Fruit fly (Drosophila melanogaster) whole organism, larva: ENCODE measurements around the gene heca.

ENCODE experiments used
- noc ChIP-seq: fragments of 200-800 bp; sonication (Bioruptor generic); optimal IDR thresholded peaks from 3 replicates; lab custom pipeline; 2019; ENCODE audit warnings: missing biosample characterization, mild to moderate bottlenecking, missing genetic modification characterization, moderate library complexity

The heca gene

dm6 chr3R:30277700-30278099 lies at the start of gene heca:
Gene heca (plus strand): TSS chr3R:30277932.
- no peak for TF ChIP-seq noc (tag; lab: Kevin White, UChicago)

- no peak for TF ChIP-seq noc (tag; lab: Kevin White, UChicago)
Measured at dm6 chr3R:30235253-30235652, 42.5 kb upstream of the heca start.

- TF ChIP-seq noc (tag; lab: Kevin White, UChicago): no peak
Measured at dm6 chr3R:30236994-30237393, 40.7 kb upstream of the heca start.

- no peak for TF ChIP-seq noc (tag; lab: Kevin White, UChicago)
Measured at dm6 chr3R:30237634-30238033, 40.1 kb upstream of the heca start, which contains the start of gene CG43448. Gene CG43448 (minus strand): TSS chr3R:30237734.

dm6 chr3R:30240245-30240644 lies 37.5 kb upstream of the heca start:
- TF ChIP-seq noc (tag; lab: Kevin White, UChicago): no peak

- TF ChIP-seq noc (tag; lab: Kevin White, UChicago): no peak
Measured at dm6 chr3R:30243262-30243815, 34.4 kb upstream of the heca start, which contains the start of gene CG9737. Gene CG9737 (minus strand): TSS chr3R:30243312.

- TF ChIP-seq noc (tag; lab: Kevin White, UChicago): no peak
Measured at dm6 chr3R:30245739-30246589, 31.8 kb upstream of the heca start.

dm6 chr3R:30246603-30247002 lies 31.1 kb upstream of the heca start, which contains the start of gene CG9733:
Gene CG9733 (minus strand): TSS chr3R:30246703.
- no peak for TF ChIP-seq noc (tag; lab: Kevin White, UChicago)

dm6 chr3R:30247802-30248363 lies 29.8 kb upstream of the heca start:
- peak; percentile 48 for TF ChIP-seq noc (tag; lab: Kevin White, UChicago)

- no peak for TF ChIP-seq noc (tag; lab: Kevin White, UChicago)
Measured at dm6 chr3R:30248565-30248964, 29.2 kb upstream of the heca start.

- TF ChIP-seq noc (tag; lab: Kevin White, UChicago): no peak
Measured at dm6 chr3R:30249283-30249682, 28.4 kb upstream of the heca start, which contains the start of gene CG34299. Gene CG34299 (plus strand): TSS chr3R:30249583.

dm6 chr3R:30250496-30250978 lies 27.2 kb upstream of the heca start, which contains the start of gene CG9682:
Gene CG9682 (plus strand): TSS chr3R:30250928.
- no peak for TF ChIP-seq noc (tag; lab: Kevin White, UChicago)

dm6 chr3R:30252317-30252716 lies 25.4 kb upstream of the heca start:
- no peak for TF ChIP-seq noc (tag; lab: Kevin White, UChicago)

dm6 chr3R:30252882-30253281 lies 24.9 kb upstream of the heca start, which contains the start of gene CG18404:
Gene CG18404 (plus strand): TSS chr3R:30253182.
- no peak for TF ChIP-seq noc (tag; lab: Kevin White, UChicago)

dm6 chr3R:30255255-30256121 lies 22.2 kb upstream of the heca start:
- no peak for TF ChIP-seq noc (tag; lab: Kevin White, UChicago)
